Fruit fly (Drosophila melanogaster) S2 (cell line): ENCODE results near the gene Ptp61F.

ENCODE experiments used
- CG8478 ChIP-seq: fragments of >200 bp; optimal IDR thresholded peaks from 2 replicates; lab custom pipeline; 2018
- CTCF ChIP-seq, 2 experiments: fragments of >200 bp; optimal IDR thresholded peaks; 2 replicates each; lab custom pipeline; 2018

- TF ChIP-seq CG8478 (lab: Kevin White, UChicago) = no peak
- peak in 1 of 2 experiments; percentile 10 for TF ChIP-seq CTCF (optimal IDR thresholded peaks at IDR 0.05; lab: Kevin White, UChicago)
Observed at dm6 chr3L:1334571-1335427, 140.3 kb downstream of the Ptp61F start, which contains the start of the genes Hmbs and CG2211.
